Worm (Caenorhabditis elegans) whole organism, L1 larva: Measurements from ENCODE around the gene C07C7.1.

Experiments used
- C34B4.2 ChIP-seq: sonication (generic microtip); optimal IDR thresholded peaks from 2 replicates; lab custom pipeline; 2017; ENCODE audit warnings: mild to moderate bottlenecking, missing genetic modification characterization, missing compliant biosample characterization
- F16B12.6 ChIP-seq: fragments of 150-350 bp; optimal IDR thresholded peaks from 2 replicates; lab custom pipeline; 2014; ENCODE audit warnings: missing biosample characterization, missing genetic modification characterization
- aha-1 ChIP-seq: fragments of 150-350 bp; optimal IDR thresholded peaks from 2 replicates; lab custom pipeline; 2014; ENCODE audit warnings: missing biosample characterization, missing genetic modification characterization
- aly-2 ChIP-seq: fragments of 150-350 bp; optimal IDR thresholded peaks from 2 replicates; lab custom pipeline; 2014; ENCODE audit warnings: missing biosample characterization, missing genetic modification characterization
- ceh-82 ChIP-seq, 3 experiments: fragments of 150-350 bp in 1 of 3; sonication (generic microtip) in 2 of 3; optimal IDR thresholded peaks; 2 replicates each; lab custom pipeline; 2014 to 2017; ENCODE audit warnings: missing biosample characterization in 3 of 3, missing genetic modification characterization in 3 of 3
- ceh-88 ChIP-seq: fragments of 200-800 bp; sonication (Bioruptor generic); IDR thresholded peaks from 2 replicates; pipeline ENCODE4 v1.3.6; 2022; ENCODE audit warnings: missing genetic modification characterization, missing compliant biosample characterization
- ces-1 ChIP-seq: fragments of 150-350 bp; optimal IDR thresholded peaks from 2 replicates; lab custom pipeline; 2014; ENCODE audit warnings: missing biosample characterization, missing genetic modification reagents, missing genetic modification characterization
- dsc-1 ChIP-seq: sonication (generic microtip); optimal IDR thresholded peaks from 2 replicates; lab custom pipeline; 2016; ENCODE audit warnings: mild to moderate bottlenecking, missing genetic modification characterization, missing compliant biosample characterization
- efl-3 ChIP-seq: fragments of 200-800 bp; sonication (Bioruptor generic); optimal IDR thresholded peaks from 2 replicates; lab custom pipeline; 2018; ENCODE audit warnings: mild to moderate bottlenecking, missing genetic modification characterization, missing compliant biosample characterization
- elt-2 ChIP-seq: sonication (generic microtip); optimal IDR thresholded peaks from 2 replicates; lab custom pipeline; 2016; ENCODE audit warnings: missing genetic modification characterization, mild to moderate bottlenecking, inconsistent platforms, missing compliant biosample characterization, missing genetic modification reagents
- fkh-10 ChIP-seq: sonication (generic microtip); optimal IDR thresholded peaks from 2 replicates; lab custom pipeline; 2017; ENCODE audit warnings: missing biosample characterization, missing genetic modification reagents, missing genetic modification characterization
- grh-1 ChIP-seq: fragments of 200-800 bp; sonication (Bioruptor generic); IDR thresholded peaks from 2 replicates; pipeline ENCODE4 v1.3.6; 2022; ENCODE audit warnings: missing genetic modification reagents, missing genetic modification characterization, missing compliant biosample characterization
- hpl-2 ChIP-seq: fragments of 150-350 bp; optimal IDR thresholded peaks from 2 replicates; lab custom pipeline; 2014; ENCODE audit warnings: missing biosample characterization, missing genetic modification reagents, missing genetic modification characterization
- jun-1 ChIP-seq: fragments of 150-350 bp; optimal IDR thresholded peaks from 2 replicates; lab custom pipeline; 2014; ENCODE audit warnings: missing biosample characterization, missing genetic modification reagents, missing genetic modification characterization
- lin-13 ChIP-seq: fragments of 150-350 bp; optimal IDR thresholded peaks from 2 replicates; lab custom pipeline; 2014; ENCODE audit warnings: missing biosample characterization, missing genetic modification reagents, missing genetic modification characterization
- lin-35 ChIP-seq, 2 experiments: fragments of 150-350 bp; optimal IDR thresholded peaks; 2 replicates each; lab custom pipeline; 2014; ENCODE audit warnings: missing biosample characterization in 2 of 2, missing genetic modification characterization in 2 of 2, missing genetic modification reagents in 2 of 2
- lin-39 ChIP-seq: fragments of 150-350 bp; optimal IDR thresholded peaks from 2 replicates; lab custom pipeline; 2014; ENCODE audit warnings: missing biosample characterization, missing genetic modification reagents, missing genetic modification characterization
- lsy-2 ChIP-seq, 2 experiments: fragments of 150-350 bp; optimal IDR thresholded peaks; 2 replicates each; lab custom pipeline; 2014; ENCODE audit warnings: missing biosample characterization in 2 of 2, missing genetic modification characterization in 2 of 2
- mab-9 ChIP-seq: fragments of 200-800 bp; sonication (Bioruptor generic); IDR thresholded peaks from 2 replicates; pipeline ENCODE4 v1.3.6; 2022; ENCODE audit warnings: missing genetic modification reagents, missing genetic modification characterization, missing compliant biosample characterization
- mdl-1 ChIP-seq, 2 experiments: fragments of 150-350 bp; optimal IDR thresholded peaks; 2 replicates each; lab custom pipeline; 2014 to 2017; ENCODE audit warnings: missing biosample characterization in 2 of 2, missing genetic modification characterization in 2 of 2, inconsistent platforms in 1 of 2
- nhr-11 ChIP-seq: fragments of 150-350 bp; optimal IDR thresholded peaks from 2 replicates; lab custom pipeline; 2014; ENCODE audit warnings: missing biosample characterization, missing genetic modification characterization
- nhr-71 ChIP-seq: sonication (generic microtip); optimal IDR thresholded peaks from 2 replicates; lab custom pipeline; 2016; ENCODE audit warnings: mild to moderate bottlenecking, missing genetic modification characterization, moderate library complexity, missing compliant biosample characterization
- nhr-76 ChIP-seq: sonication (generic microtip); optimal IDR thresholded peaks from 2 replicates; lab custom pipeline; 2017; ENCODE audit warnings: missing biosample characterization, missing genetic modification characterization
- nhr-84 ChIP-seq: sonication (generic microtip); optimal IDR thresholded peaks from 2 replicates; lab custom pipeline; 2017; ENCODE audit warnings: missing biosample characterization, missing genetic modification characterization
- pqm-1 ChIP-seq: sonication (generic microtip); optimal IDR thresholded peaks from 3 replicates; lab custom pipeline; 2017; ENCODE audit warnings: missing biosample characterization, missing genetic modification characterization
- rnt-1 ChIP-seq: sonication (generic microtip); optimal IDR thresholded peaks from 2 replicates; lab custom pipeline; 2016; ENCODE audit warnings: mild to moderate bottlenecking, missing genetic modification characterization, moderate library complexity, missing compliant biosample characterization
- skn-1 ChIP-seq: fragments of 150-350 bp; optimal IDR thresholded peaks from 2 replicates; lab custom pipeline; 2014; ENCODE audit warnings: missing biosample characterization, missing genetic modification characterization
- snu-23 ChIP-seq: sonication (generic microtip); optimal IDR thresholded peaks from 2 replicates; lab custom pipeline; 2016; ENCODE audit warnings: missing genetic modification characterization, missing compliant biosample characterization
- swsn-7 ChIP-seq: sonication (generic microtip); optimal IDR thresholded peaks from 2 replicates; lab custom pipeline; 2016; ENCODE audit warnings: missing genetic modification characterization, missing compliant biosample characterization
- tlp-1 ChIP-seq: fragments of 150-350 bp; optimal IDR thresholded peaks from 2 replicates; lab custom pipeline; 2014; ENCODE audit warnings: missing biosample characterization, missing genetic modification characterization
- unc-130 ChIP-seq: fragments of 150-350 bp; optimal IDR thresholded peaks from 2 replicates; lab custom pipeline; 2017; ENCODE audit warnings: missing biosample characterization, missing genetic modification characterization, inconsistent platforms
- unc-86 ChIP-seq: sonication (generic microtip); optimal IDR thresholded peaks from 2 replicates; lab custom pipeline; 2016; ENCODE audit warnings: missing genetic modification characterization, missing compliant biosample characterization
- vab-15 ChIP-seq: sonication (generic microtip); optimal IDR thresholded peaks from 2 replicates; lab custom pipeline; 2017; ENCODE audit warnings: missing genotype, mild to moderate bottlenecking, missing genetic modification characterization, missing compliant biosample characterization
- zag-1 ChIP-seq: fragments of 150-350 bp; optimal IDR thresholded peaks from 2 replicates; lab custom pipeline; 2014; ENCODE audit warnings: missing biosample characterization, missing genetic modification characterization

C07C7.1 gene

ce11 chrIV:9146819-9147518, 37.7 kb upstream of the C07C7.1 start, which contains the start of the genes rpb-12 and aly-2 (continued):
- TF ChIP-seq hpl-2 (GFP tag; lab: Kevin White, UChicago): no peak
- TF ChIP-seq rnt-1 (tag; lab: Kevin White, UChicago): peak; percentile 78
- no peak for TF ChIP-seq nhr-11 (tag; lab: Kevin White, UChicago)
- peak; percentile 59 for TF ChIP-seq aly-2 (tag; lab: Kevin White, UChicago)
- no peak for TF ChIP-seq ceh-88 (GFP tag; lab: Robert Waterston, UW)
- TF ChIP-seq jun-1: peak; percentile 57
- peak; percentile 76 for TF ChIP-seq nhr-71 (tag; lab: Kevin White, UChicago)
- TF ChIP-seq dsc-1 (tag; lab: Kevin White, UChicago): peak; percentile 3
- TF ChIP-seq lin-39 (tag; lab: Kevin White, UChicago): no peak
- peak; percentile 13 for TF ChIP-seq unc-130 (tag; lab: Kevin White, UChicago)
- TF ChIP-seq lsy-2 (tag; optimal IDR thresholded peaks at IDR 0.05; lab: Kevin White, UChicago): peak; percentile 62 to 76
- TF ChIP-seq mab-9: no peak
- TF ChIP-seq snu-23: peak; percentile 74
- no peak for TF ChIP-seq fkh-10 (GFP tag; lab: Kevin White, UChicago)
- TF ChIP-seq lin-13 (GFP tag; lab: Kevin White, UChicago): peak; percentile 30
- no peak for TF ChIP-seq pqm-1 (tag; lab: Kevin White, UChicago)
- TF ChIP-seq aha-1 (tag; lab: Kevin White, UChicago): no peak
- TF ChIP-seq ceh-82 (tag; optimal IDR thresholded peaks at IDR 0.05; lab: Kevin White, UChicago): peak in 2 of 3 experiments; percentile 17 to 71
- TF ChIP-seq swsn-7 (tag; lab: Kevin White, UChicago): peak; percentile 56
- TF ChIP-seq C34B4.2 (tag; lab: Kevin White, UChicago): no peak

ce11 chrIV:9150175-9150574, 34.5 kb upstream of the C07C7.1 start, which contains the start of gene F23B2.7:
TSS of gene F23B2.7 (plus strand) at chrIV:9150475.
- no peak for TF ChIP-seq lin-35 (GFP tag; optimal IDR thresholded peaks at IDR 0.05; lab: Kevin White, UChicago)
- TF ChIP-seq hpl-2 (GFP tag; lab: Kevin White, UChicago): no peak
- TF ChIP-seq efl-3 (GFP tag; lab: Kevin White, UChicago): no peak
- no peak for TF ChIP-seq nhr-11 (tag; lab: Kevin White, UChicago)
- no peak for TF ChIP-seq zag-1 (tag; lab: Kevin White, UChicago)
- TF ChIP-seq grh-1 (GFP tag; lab: Robert Waterston, UW): no peak
- TF ChIP-seq mdl-1 (tag; optimal IDR thresholded peaks at IDR 0.05; lab: Kevin White, UChicago): no peak

- no peak for TF ChIP-seq vab-15 (tag; lab: Kevin White, UChicago)
- no peak for TF ChIP-seq unc-86 (tag; lab: Kevin White, UChicago)
- TF ChIP-seq ces-1 (GFP tag; lab: Kevin White, UChicago): no peak
- TF ChIP-seq unc-130 (tag; lab: Kevin White, UChicago): no peak
- no peak for TF ChIP-seq lsy-2 (tag; optimal IDR thresholded peaks at IDR 0.05; lab: Kevin White, UChicago)
- no peak for TF ChIP-seq skn-1 (tag; lab: Kevin White, UChicago)
- no peak for TF ChIP-seq jun-1
- TF ChIP-seq F16B12.6: no peak
- no peak for TF ChIP-seq nhr-84
- TF ChIP-seq zag-1 (tag; lab: Kevin White, UChicago): no peak
Observed at ce11 chrIV:9154263-9154662, 30.4 kb upstream of the C07C7.1 start, which contains the start of gene F23B2.10. TSS of gene F23B2.10 (minus strand) at chrIV:9154363.

DNA sequence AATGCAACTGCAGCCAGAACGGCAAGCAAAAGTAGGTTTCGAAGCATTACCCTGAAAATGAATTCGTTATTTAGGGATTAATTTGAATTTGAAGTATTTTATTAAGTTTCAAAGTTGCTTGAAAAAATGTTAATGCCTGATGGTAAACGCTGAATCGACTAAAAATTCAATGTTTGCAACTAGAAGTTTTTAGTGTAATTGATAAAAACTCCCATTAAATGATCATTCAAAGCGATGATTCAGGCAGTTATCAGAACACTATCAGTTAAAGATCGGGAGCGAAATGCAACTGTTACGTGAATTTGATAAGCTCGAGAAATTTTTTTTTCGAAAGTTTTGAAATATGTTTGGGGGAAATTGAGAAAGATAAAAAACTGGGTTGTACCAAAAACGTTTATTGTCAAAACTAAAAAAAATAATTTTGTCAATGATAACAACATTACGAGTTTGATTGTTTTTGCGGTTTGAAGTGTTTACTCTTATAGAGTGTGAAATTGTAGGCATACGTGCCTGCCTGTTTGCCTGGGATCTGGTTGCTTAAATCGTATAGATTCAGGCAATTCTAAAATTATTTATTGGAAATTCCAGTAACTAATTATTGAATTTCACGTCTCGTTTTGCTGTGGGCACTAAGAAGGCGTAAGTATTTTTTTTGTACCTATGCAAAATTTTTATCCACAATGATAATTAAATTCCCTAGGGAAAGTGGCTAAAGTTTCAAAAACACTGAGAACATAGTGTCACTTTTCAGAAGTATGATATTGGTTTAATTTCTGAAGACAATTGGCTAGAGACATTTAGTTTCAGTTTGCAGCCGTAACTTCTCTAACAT, 25.5 kb upstream of the C07C7.1 start, which contains the start of gene pcp-3:
Gene pcp-3, minus strand, starts transcription at position 51 of the 832 bp plus-strand sequence.
- TF ChIP-seq nhr-11 (tag; lab: Kevin White, UChicago): no peak
- TF ChIP-seq tlp-1 (tag; lab: Kevin White, UChicago): peak; percentile 67
- TF ChIP-seq pqm-1 (tag; lab: Kevin White, UChicago): peak; percentile 43
- TF ChIP-seq nhr-76 (tag; lab: Kevin White, UChicago): no peak
- TF ChIP-seq elt-2: peak; percentile 87
